Worm (Caenorhabditis elegans): ENCODE results near the gene Y22D7AL.6.

DNA sequence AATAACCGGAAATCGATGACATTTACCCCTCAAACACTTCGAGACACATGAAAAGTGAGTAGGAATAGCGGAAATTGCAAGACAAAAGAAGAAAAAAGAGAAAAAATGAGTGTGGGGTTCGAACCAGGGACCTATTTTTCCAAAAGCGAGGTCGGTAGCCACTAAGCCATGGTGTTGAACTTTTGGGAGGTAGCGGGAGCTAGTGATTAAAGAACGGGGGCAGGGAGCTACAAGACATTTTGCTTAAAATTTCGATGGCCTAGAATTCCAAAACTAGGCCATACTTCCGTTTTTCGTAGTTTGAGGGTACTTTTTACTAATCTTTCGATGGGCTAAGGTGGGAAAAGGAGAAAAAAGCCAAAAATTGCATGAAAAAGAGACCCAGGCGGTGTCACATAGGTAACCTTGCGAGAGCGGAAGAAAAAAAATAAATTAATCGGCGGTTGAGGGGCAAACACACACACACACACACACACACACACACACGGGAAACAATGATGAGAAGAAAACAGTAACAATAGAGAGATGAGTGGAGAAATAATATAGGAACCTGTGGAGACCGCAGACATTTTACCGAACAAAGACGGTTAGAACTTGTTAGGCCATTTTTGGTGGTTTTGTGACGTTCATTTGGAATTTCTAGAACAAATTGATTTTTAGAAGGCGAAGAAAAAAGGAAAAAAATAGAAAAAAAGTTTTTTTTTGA lies 3.1 kb upstream of the Y22D7AL.6 start:
- TF ChIP-seq tab-1 (GFP tag; IDR thresholded peaks at IDR 0.05): peak; percentile 86; the same call in 1 of the 2 replicates
- 0 out of 2 replicates have a peak, but pooled peaks have one; percentile 44 for TF ChIP-seq ztf-29 (GFP tag; IDR thresholded peaks at IDR 0.05)
- TF ChIP-seq flt-1 (GFP tag; IDR thresholded peaks at IDR 0.05): peak; percentile 87
- TF ChIP-seq med-1 (GFP tag; optimal IDR thresholded peaks at IDR 0.05; ENCODE audit: insufficient read depth): no peak
- no peak; the same call in 1 of the 2 replicates for TF ChIP-seq T22C8.4 (GFP tag; IDR thresholded peaks at IDR 0.05)
- TF ChIP-seq ztf-23 (GFP tag; IDR thresholded peaks at IDR 0.05): peak; percentile 84
- TF ChIP-seq cog-1 (tag; optimal IDR thresholded peaks at IDR 0.05): no peak
